Fruit fly (Drosophila melanogaster): Measurements from ENCODE around the gene CG14907.

The CG14907 gene

DNA sequence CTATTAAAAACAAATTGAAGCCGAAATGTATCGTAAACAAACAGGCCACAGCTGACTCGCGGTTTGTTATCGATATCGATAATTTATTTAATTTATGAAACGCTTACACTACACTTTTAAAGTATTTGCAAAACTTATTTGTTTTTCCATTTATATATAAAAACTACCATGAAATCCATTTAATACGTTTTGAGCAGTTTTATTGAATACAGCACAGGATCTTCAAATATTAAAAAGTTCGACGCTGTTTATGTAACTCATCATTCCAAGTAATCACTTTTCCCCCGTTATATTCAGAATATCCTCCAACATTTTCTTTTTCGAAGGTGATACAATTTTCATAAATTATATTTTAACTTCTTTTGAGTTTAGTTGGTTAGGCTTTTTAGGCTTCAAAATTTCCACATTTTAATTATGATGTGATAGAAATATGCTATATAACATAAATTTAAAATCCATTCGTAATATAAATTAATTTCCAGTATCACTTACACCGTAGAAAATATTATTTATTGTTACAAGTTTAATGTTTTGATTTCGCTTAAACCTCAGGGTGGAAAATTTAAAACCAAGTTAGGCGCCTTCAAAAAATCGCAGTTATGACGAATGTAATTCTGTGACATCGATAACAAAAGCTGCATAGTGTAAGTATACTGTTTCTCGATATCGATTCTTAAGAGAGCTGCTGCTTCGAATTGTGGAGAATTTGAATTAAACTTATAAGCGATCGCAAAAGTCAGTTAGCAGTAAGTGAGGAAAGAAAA is 5.0 kb downstream of the CG14907 start, which contains the start of the genes CG10324 and CCT3 (continued):
- TF ChIP-seq CG17802 (tag; optimal IDR thresholded peaks at IDR 0.05) (peak; percentile 56), CG11723 (GFP tag; optimal IDR thresholded peaks at IDR 0.05) (no peak), ato (GFP tag; IDR thresholded peaks at IDR 0.05; ENCODE audit: partially characterized antibody) (no peak), Ssrp (tag; optimal IDR thresholded peaks at IDR 0.05) (peak; percentile 73), zen (tag; optimal IDR thresholded peaks at IDR 0.05) (peak; percentile 41), gt (GFP tag; IDR thresholded peaks at IDR 0.05) (peak; percentile 27; the same call in 1 of the 2 replicates), croc (GFP tag; conservative IDR thresholded peaks at IDR 0.05) (peak; percentile 51; the same call in 1 of the 3 replicates), Xbp1 (GFP tag; optimal IDR thresholded peaks at IDR 0.05) (peak; percentile 70), CG9817 (tag; optimal IDR thresholded peaks at IDR 0.05) (peak; percentile 80), D19A (tag; optimal IDR thresholded peaks at IDR 0.05) (peak; percentile 62), al (GFP tag; IDR thresholded peaks at IDR 0.05) (peak; percentile 54), lov (optimal IDR thresholded peaks at IDR 0.05) (no peak), lov (GFP tag; IDR thresholded peaks at IDR 0.05) (no peak), CG16863 (GFP tag; optimal IDR thresholded peaks at IDR 0.05) (peak; percentile 17), CG34422 (GFP tag; IDR thresholded peaks at IDR 0.05) (peak; percentile 48; the same call in 1 of the 3 replicates), CG32532 (GFP tag; IDR thresholded peaks at IDR 0.05) (peak; percentile 74), gfzf (GFP tag; optimal IDR thresholded peaks at IDR 0.05) (no peak), CG7839 (tag; optimal IDR thresholded peaks at IDR 0.05) (no peak), CG6791 (GFP tag; IDR thresholded peaks at IDR 0.05; ENCODE audit: partially characterized antibody) (peak; percentile 76), Hr3 (GFP tag; optimal IDR thresholded peaks at IDR 0.05) (peak; percentile 62), CG4854 (GFP tag; optimal IDR thresholded peaks at IDR 0.05) (peak; percentile 43), Sox102F (GFP tag; optimal IDR thresholded peaks at IDR 0.05) (no peak), wdn (GFP tag; IDR thresholded peaks at IDR 0.05) (0 out of 2 replicates have a peak, but pooled peaks have one; percentile 41), CG2875 (GFP tag; optimal IDR thresholded peaks at IDR 0.05) (no peak), twi (tag; optimal IDR thresholded peaks at IDR 0.05) (peak; percentile 62), CG6689 (GFP tag; IDR thresholded peaks at IDR 0.05) (peak; percentile 59; the same call in 1 of the 2 replicates), crc (GFP tag; optimal IDR thresholded peaks at IDR 0.05) (no peak), CG10209 (GFP tag; optimal IDR thresholded peaks at IDR 0.05) (peak; percentile 71), hkb (optimal IDR thresholded peaks at IDR 0.05) (no peak), hkb (GFP tag; IDR thresholded peaks at IDR 0.05) (peak; percentile 61), TFAM (GFP tag; optimal IDR thresholded peaks at IDR 0.05) (no peak), usp (GFP tag; optimal IDR thresholded peaks at IDR 0.05) (no peak), Trl (optimal IDR thresholded peaks at IDR 0.05) (no peak), Trl (GFP tag; optimal IDR thresholded peaks at IDR 0.05) (peak; percentile 28), Dll (GFP tag; IDR thresholded peaks at IDR 0.05; ENCODE audit: partially characterized antibody) (peak; percentile 71), CG2120 (GFP tag; optimal IDR thresholded peaks at IDR 0.05) (peak; percentile 72), vvl (GFP tag; IDR thresholded peaks at IDR 0.05) (peak; percentile 77), CG3065 (GFP tag; optimal IDR thresholded peaks at IDR 0.05) (no peak), CG12236 (GFP tag; optimal IDR thresholded peaks at IDR 0.05) (no peak), Camta (GFP tag; optimal IDR thresholded peaks at IDR 0.05) (peak; percentile 55), CHES-1-like (GFP tag; optimal IDR thresholded peaks at IDR 0.05) (no peak), CG14710 (tag; optimal IDR thresholded peaks at IDR 0.05) (peak; percentile 65), lilli (GFP tag; optimal IDR thresholded peaks at IDR 0.05) (peak; percentile 72), CG14441 (GFP tag; IDR thresholded peaks at IDR 0.05) (peak; percentile 39; the same call in 1 of the 2 replicates), C15 (GFP tag; IDR thresholded peaks at IDR 0.05) (0 out of 3 replicates have a peak, but pooled peaks have one; percentile 34), CG10147 (GFP tag; optimal IDR thresholded peaks at IDR 0.05) (peak; percentile 46), CG17186 (GFP tag; optimal IDR thresholded peaks at IDR 0.05) (no peak), nerfin-1 (tag; optimal IDR thresholded peaks at IDR 0.05) (peak; percentile 60), CG11504 (tag; optimal IDR thresholded peaks at IDR 0.05) (no peak), Nf-YC (tag; optimal IDR thresholded peaks at IDR 0.05) (peak; percentile 77)

All from whole organism, embryonic.